Worm (Caenorhabditis elegans) whole organism, mixed stage, embryonic: ENCODE data around the gene cwp-1.

Source experiments
- blmp-1 ChIP-seq: fragments of 150-350 bp; optimal IDR thresholded peaks from 2 replicates; lab custom pipeline; 2014; ENCODE audit warnings: missing biosample characterization, missing genetic modification characterization
- ces-1 ChIP-seq: fragments of 150-350 bp; optimal IDR thresholded peaks from 2 replicates; lab custom pipeline; 2014; ENCODE audit warnings: missing biosample characterization, missing genetic modification reagents, missing genetic modification characterization
- elt-3 ChIP-seq: fragments of 150-350 bp; optimal IDR thresholded peaks from 2 replicates; lab custom pipeline; 2014; ENCODE audit warnings: missing biosample characterization, missing genetic modification characterization
- flh-1 ChIP-seq: fragments of 200-800 bp; sonication (Bioruptor generic); optimal IDR thresholded peaks from 2 replicates; lab custom pipeline; 2018; ENCODE audit warnings: mild to moderate bottlenecking, missing genetic modification characterization, moderate library complexity, missing compliant biosample characterization
- lin-13 ChIP-seq: fragments of 150-350 bp; optimal IDR thresholded peaks from 2 replicates; lab custom pipeline; 2014; ENCODE audit warnings: missing biosample characterization, missing genetic modification characterization
- lsy-2 ChIP-seq: fragments of 150-350 bp; optimal IDR thresholded peaks from 2 replicates; lab custom pipeline; 2014; ENCODE audit warnings: missing biosample characterization, missing genetic modification characterization
- mep-1 ChIP-seq: fragments of 150-350 bp; optimal IDR thresholded peaks from 2 replicates; lab custom pipeline; 2017; ENCODE audit warnings: missing biosample characterization, missing genetic modification reagents, missing genetic modification characterization, inconsistent platforms
- nhr-12 ChIP-seq: fragments of 150-350 bp; optimal IDR thresholded peaks from 2 replicates; lab custom pipeline; 2014; ENCODE audit warnings: missing biosample characterization, missing genetic modification characterization
- nhr-2 ChIP-seq: fragments of 150-350 bp; optimal IDR thresholded peaks from 2 replicates; lab custom pipeline; 2014; ENCODE audit warnings: missing biosample characterization, missing genetic modification characterization
- nhr-237 ChIP-seq: fragments of 150-350 bp; optimal IDR thresholded peaks from 2 replicates; lab custom pipeline; 2014; ENCODE audit warnings: missing biosample characterization, missing genetic modification characterization
- nhr-28 ChIP-seq: fragments of 150-350 bp; optimal IDR thresholded peaks from 2 replicates; lab custom pipeline; 2014; ENCODE audit warnings: missing biosample characterization, missing genetic modification characterization
- nhr-76 ChIP-seq: sonication (generic microtip); optimal IDR thresholded peaks from 2 replicates; lab custom pipeline; 2017; ENCODE audit warnings: missing biosample characterization, missing genetic modification characterization
- unc-120 ChIP-seq: sonication (generic microtip); optimal IDR thresholded peaks from 2 replicates; lab custom pipeline; 2017; ENCODE audit warnings: missing genetic modification characterization, missing compliant biosample characterization; ENCODE audit not compliant: poor library complexity, severe bottlenecking
- unc-62 ChIP-seq: fragments of 150-350 bp; optimal IDR thresholded peaks from 2 replicates; lab custom pipeline; 2014; ENCODE audit warnings: missing biosample characterization, missing genetic modification reagents, missing genetic modification characterization

ce11 chrV:4864330-4864729 is 23.3 kb upstream of the cwp-1 start:
- TF ChIP-seq nhr-2 (tag; lab: Kevin White, UChicago) (no peak), nhr-237 (tag; lab: Kevin White, UChicago) (no peak), nhr-76 (tag; lab: Kevin White, UChicago) (no peak), nhr-28 (tag; lab: Kevin White, UChicago) (no peak), unc-120 (tag; lab: Kevin White, UChicago) (no peak), unc-62 (no peak), lin-13 (no peak), elt-3 (no peak), flh-1 (GFP tag; lab: Kevin White, UChicago) (no peak), nhr-12 (tag; lab: Kevin White, UChicago) (no peak), blmp-1 (tag; lab: Kevin White, UChicago) (no peak), lsy-2 (tag; lab: Kevin White, UChicago) (no peak), mep-1 (no peak), ces-1 (GFP tag; lab: Kevin White, UChicago) (no peak)
